Worm (Caenorhabditis elegans) whole organism, L1 larva: ENCODE measurements around the gene scc-3.

Experiments used
- aly-2 ChIP-seq: fragments of 150-350 bp; optimal IDR thresholded peaks from 2 replicates; lab custom pipeline; 2014; ENCODE audit warnings: missing biosample characterization, missing genetic modification characterization
- elt-3 ChIP-seq, 6 experiments: fragments of 150-350 bp in 1 of 6; sonication (generic microtip); optimal IDR thresholded peaks; 2 replicates each; lab custom pipeline; 2017 to 2018; ENCODE audit warnings: missing biosample characterization in 6 of 6, missing genetic modification characterization in 6 of 6, inconsistent platforms in 1 of 6
- fos-1 ChIP-seq: fragments of 150-350 bp; optimal IDR thresholded peaks from 2 replicates; lab custom pipeline; 2014; ENCODE audit warnings: missing biosample characterization, missing genetic modification characterization
- hlh-17 ChIP-seq: fragments of 200-800 bp; sonication (Bioruptor generic); optimal IDR thresholded peaks from 2 replicates; lab custom pipeline; 2018; ENCODE audit warnings: missing genetic modification characterization, mild to moderate bottlenecking, missing compliant biosample characterization, moderate library complexity, borderline replicate concordance
- lsy-2 ChIP-seq, 2 experiments: fragments of 150-350 bp; optimal IDR thresholded peaks; 2 replicates each; lab custom pipeline; 2014; ENCODE audit warnings: missing biosample characterization in 2 of 2, missing genetic modification characterization in 2 of 2
- nhr-237 ChIP-seq: fragments of 150-350 bp; optimal IDR thresholded peaks from 2 replicates; lab custom pipeline; 2014; ENCODE audit warnings: missing biosample characterization, missing genetic modification characterization
- nhr-76 ChIP-seq: sonication (generic microtip); optimal IDR thresholded peaks from 2 replicates; lab custom pipeline; 2017; ENCODE audit warnings: missing biosample characterization, missing genetic modification characterization
- nhr-77 ChIP-seq: fragments of 150-350 bp; optimal IDR thresholded peaks from 2 replicates; lab custom pipeline; 2014; ENCODE audit warnings: missing biosample characterization, missing genetic modification characterization
- unc-62 ChIP-seq: fragments of 150-350 bp; optimal IDR thresholded peaks from 2 replicates; lab custom pipeline; 2014; ENCODE audit warnings: missing biosample characterization, missing genetic modification reagents, missing genetic modification characterization
- unc-98 ChIP-seq: fragments of 200-800 bp; sonication (Bioruptor generic); IDR thresholded peaks from 2 replicates; pipeline ENCODE4 v1.3.6; 2022; ENCODE audit warnings: missing genetic modification characterization, missing compliant biosample characterization

ce11 chrV:12747856-12748255, 15.9 kb upstream of the scc-3 start, which contains the start of gene C15C8.5:
- TF ChIP-seq nhr-237 (tag; lab: Kevin White, UChicago) (no peak), unc-98 (GFP tag; lab: Robert Waterston, UW) (no peak), fos-1 (tag; lab: Kevin White, UChicago) (no peak), lsy-2 (tag; optimal IDR thresholded peaks at IDR 0.05; lab: Kevin White, UChicago) (no peak), nhr-77 (no peak), hlh-17 (GFP tag; lab: Kevin White, UChicago) (no peak), aly-2 (tag; lab: Kevin White, UChicago) (no peak), unc-62 (no peak), elt-3 (tag; optimal IDR thresholded peaks at IDR 0.05; lab: Kevin White, UChicago) (no peak), nhr-76 (tag; lab: Kevin White, UChicago) (no peak)
